Worm (Caenorhabditis elegans) whole organism, L4/young adult: ENCODE results near the gene gst-41.

ENCODE experiments used
- W03F9.2 ChIP-seq: fragments of 150-350 bp; optimal IDR thresholded peaks from 2 replicates; lab custom pipeline; 2014; ENCODE audit warnings: missing biosample characterization, missing genetic modification characterization
- dao-5 ChIP-seq: sonication (generic microtip); optimal IDR thresholded peaks from 2 replicates; lab custom pipeline; 2016; ENCODE audit warnings: missing genotype, missing genetic modification characterization, moderate library complexity, missing compliant biosample characterization

DNA sequence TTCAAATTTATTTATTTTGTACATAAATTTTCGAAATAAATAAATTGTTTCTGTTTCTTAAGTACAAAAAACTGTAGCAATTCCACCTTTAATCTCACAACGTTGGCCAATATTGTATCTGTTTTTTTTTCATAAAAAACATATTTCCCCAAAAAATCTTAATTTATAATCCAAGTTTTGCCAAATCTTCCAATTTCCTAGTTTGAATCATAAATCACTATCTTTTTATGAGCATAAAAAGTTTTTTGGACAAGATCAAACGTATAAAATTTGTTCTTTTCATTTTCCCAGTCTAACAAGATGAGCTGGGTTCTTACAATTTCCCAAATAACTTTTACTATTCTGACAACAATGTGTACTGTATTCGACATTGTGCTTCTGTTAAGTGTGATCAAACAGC is 21.1 kb upstream of the gst-41 start, which contains the start of gene srxa-4:
- TF ChIP-seq dao-5 (no peak), W03F9.2 (tag; lab: Kevin White, UChicago) (no peak)
